Fruit fly (Drosophila melanogaster) whole organism, embryonic: ENCODE measurements around the gene CG10809.

Experiments used
- CG10431 ChIP-seq: fragments of 200-800 bp; sonication (Bioruptor generic); optimal IDR thresholded peaks from 3 replicates; lab custom pipeline; 2018; ENCODE audit warnings: missing biosample characterization, mild to moderate bottlenecking, missing genetic modification characterization
- CG12659 ChIP-seq: fragments of 200-800 bp; sonication (Bioruptor generic); optimal IDR thresholded peaks from 3 replicates; lab custom pipeline; 2017; ENCODE audit warnings: mild to moderate bottlenecking, missing biosample characterization, missing genetic modification reagents, missing genetic modification characterization
- CG6254 ChIP-seq: fragments of 200-800 bp; sonication (Bioruptor generic); optimal IDR thresholded peaks from 3 replicates; lab custom pipeline; 2017; ENCODE audit warnings: mild to moderate bottlenecking, missing biosample characterization, missing genetic modification reagents, missing genetic modification characterization
- CG7372 ChIP-seq: fragments of 200-800 bp; sonication (Bioruptor generic); IDR thresholded peaks from 2 replicates; pipeline ENCODE4 v1.3.6; 2022; ENCODE audit warnings: missing biosample characterization, missing genetic modification characterization
- Gsc ChIP-seq: fragments of 200-800 bp; sonication (Bioruptor generic); IDR thresholded peaks from 2 replicates; pipeline ENCODE4 v1.3.6; 2022; ENCODE audit warnings: missing biosample characterization, missing genetic modification characterization
- NK7.1 ChIP-seq: fragments of 200-800 bp; sonication (Bioruptor generic); optimal IDR thresholded peaks from 3 replicates; lab custom pipeline; 2016; ENCODE audit warnings: missing biosample characterization, missing genetic modification characterization
- Taf1 ChIP-seq: fragments of 200-800 bp; sonication (Bioruptor generic); IDR thresholded peaks from 2 replicates; pipeline ENCODE4 v1.3.6; 2022; ENCODE audit warnings: missing biosample characterization, missing genetic modification characterization
- chm ChIP-seq: fragments of 200-800 bp; sonication (Bioruptor generic); IDR thresholded peaks from 2 replicates; pipeline ENCODE4 v1.3.6; 2022; ENCODE audit warnings: missing biosample characterization, missing genetic modification characterization
- hbn ChIP-seq: fragments of 200-800 bp; sonication (Bioruptor generic); IDR thresholded peaks from 2 replicates; pipeline ENCODE4 v1.3.6; 2022; ENCODE audit warnings: missing biosample characterization, missing genetic modification characterization; ENCODE audit not compliant: partially characterized antibody
- sisA ChIP-seq: fragments of 200-800 bp; sonication (Bioruptor generic); IDR thresholded peaks from 2 replicates; pipeline ENCODE4 v1.3.6; 2022; ENCODE audit warnings: missing biosample characterization, missing genetic modification characterization
- sr ChIP-seq: fragments of 200-800 bp; sonication (Bioruptor generic); IDR thresholded peaks from 3 replicates; pipeline ENCODE4 v1.3.6; 2022; ENCODE audit warnings: missing biosample characterization, missing genetic modification characterization
- twi ChIP-seq: fragments of 200-800 bp; optimal IDR thresholded peaks from 2 replicates; lab custom pipeline; 2019; ENCODE audit warnings: missing biosample characterization, mild to moderate bottlenecking, missing genetic modification characterization, moderate library complexity

- TF ChIP-seq CG6254 (GFP tag; lab: Kevin White, UChicago) (no peak), sisA (GFP tag; lab: Robert Waterston, UW) (no peak), chm (GFP tag; lab: Robert Waterston, UW) (no peak), sr (GFP tag; lab: Robert Waterston, UW) (no peak), CG10431 (GFP tag; lab: Kevin White, UChicago) (no peak), CG12659 (peak; percentile 60), twi (tag; lab: Kevin White, UChicago) (no peak), NK7.1 (GFP tag; lab: Kevin White, UChicago) (no peak), Taf1 (GFP tag; lab: Robert Waterston, UW) (no peak), hbn (no peak), Gsc (GFP tag; lab: Robert Waterston, UW) (no peak), CG7372 (no peak)
Measured at dm6 chr3L:9838534-9838933, 21.2 kb downstream of the CG10809 start, which contains the start of gene Cdk8.
